Fruit fly (Drosophila melanogaster) whole organism, embryonic: Measurements from ENCODE around the gene dpr10.
A peak's percentile ranks its signal among the peaks of the same experiment; 100 is the strongest.

Experiments
- Abd-B ChIP-seq: fragments of 200-800 bp; sonication (Bioruptor generic); optimal IDR thresholded peaks from 2 replicates; lab custom pipeline; 2018; ENCODE audit warnings: missing biosample characterization, mild to moderate bottlenecking, missing genetic modification characterization, moderate library complexity
- BEAF-32 ChIP-seq: fragments of 200-800 bp; sonication (Bioruptor generic); optimal IDR thresholded peaks from 3 replicates; lab custom pipeline; 2017; ENCODE audit warnings: missing biosample characterization, missing genetic modification characterization, mild to moderate bottlenecking, moderate library complexity, missing genetic modification reagents
- CG10565 ChIP-seq: fragments of 200-800 bp; sonication (Bioruptor generic); optimal IDR thresholded peaks from 3 replicates; lab custom pipeline; 2016; ENCODE audit warnings: missing biosample characterization, mild to moderate bottlenecking, missing genetic modification characterization
- CG11504 ChIP-seq: fragments of 200-800 bp; sonication (Bioruptor generic); optimal IDR thresholded peaks from 3 replicates; lab custom pipeline; 2019; ENCODE audit warnings: missing biosample characterization, mild to moderate bottlenecking, missing genetic modification characterization, moderate library complexity
- CG11560 ChIP-seq: fragments of 200-800 bp; sonication (Bioruptor generic); IDR thresholded peaks from 3 replicates; pipeline ENCODE4 v1.3.6; 2022; ENCODE audit warnings: missing biosample characterization, missing genetic modification characterization
- CG12071 ChIP-seq: fragments of 200-800 bp; sonication (Bioruptor generic); optimal IDR thresholded peaks from 3 replicates; lab custom pipeline; 2018; ENCODE audit warnings: missing biosample characterization, mild to moderate bottlenecking, missing genetic modification characterization
- CG12299 ChIP-seq: fragments of 200-800 bp; sonication (Bioruptor generic); optimal IDR thresholded peaks from 2 replicates; lab custom pipeline; 2018; ENCODE audit warnings: missing biosample characterization, mild to moderate bottlenecking, missing genetic modification characterization
- CG13296 ChIP-seq: fragments of 200-800 bp; sonication (Bioruptor generic); optimal IDR thresholded peaks from 3 replicates; lab custom pipeline; 2018; ENCODE audit warnings: missing biosample characterization, mild to moderate bottlenecking, missing genetic modification characterization
- CG13424 ChIP-seq: fragments of 200-800 bp; sonication (Bioruptor generic); optimal IDR thresholded peaks from 2 replicates; lab custom pipeline; 2019; ENCODE audit warnings: missing biosample characterization, mild to moderate bottlenecking, missing genetic modification characterization, moderate library complexity
- CG13894 ChIP-seq: fragments of 200-800 bp; sonication (Bioruptor generic); optimal IDR thresholded peaks from 3 replicates; lab custom pipeline; 2018; ENCODE audit warnings: missing biosample characterization, mild to moderate bottlenecking, missing genetic modification characterization, moderate library complexity
- CG15696 ChIP-seq: fragments of 200-800 bp; sonication (Bioruptor generic); optimal IDR thresholded peaks from 2 replicates; lab custom pipeline; 2019; ENCODE audit warnings: missing biosample characterization, mild to moderate bottlenecking, missing genetic modification characterization, moderate library complexity
- CG16779 ChIP-seq: fragments of 200-800 bp; sonication (Bioruptor generic); IDR thresholded peaks from 2 replicates; pipeline ENCODE4 v1.3.6; 2022; ENCODE audit warnings: missing biosample characterization, missing genetic modification characterization
- CG16815 ChIP-seq: fragments of 200-800 bp; sonication (Bioruptor generic); optimal IDR thresholded peaks from 3 replicates; lab custom pipeline; 2017; ENCODE audit warnings: missing biosample characterization, mild to moderate bottlenecking, missing genetic modification characterization
- CG17359 ChIP-seq: fragments of 200-800 bp; sonication (Bioruptor generic); optimal IDR thresholded peaks from 3 replicates; lab custom pipeline; 2018; ENCODE audit warnings: missing biosample characterization, mild to moderate bottlenecking, missing genetic modification characterization, moderate library complexity
- CG17802 ChIP-seq: fragments of 200-800 bp; sonication (Bioruptor generic); optimal IDR thresholded peaks from 2 replicates; lab custom pipeline; 2018; ENCODE audit warnings: missing biosample characterization, mild to moderate bottlenecking, missing genetic modification characterization, moderate library complexity
- CG18476 ChIP-seq: fragments of 200-800 bp; sonication (Bioruptor generic); optimal IDR thresholded peaks from 2 replicates; lab custom pipeline; 2016; ENCODE audit warnings: missing biosample characterization, mild to moderate bottlenecking, missing genetic modification characterization
- CG18599 ChIP-seq: fragments of 200-800 bp; sonication (Bioruptor generic); optimal IDR thresholded peaks from 3 replicates; lab custom pipeline; 2017; ENCODE audit warnings: missing biosample characterization, missing genetic modification characterization, mild to moderate bottlenecking, moderate library complexity, missing genetic modification reagents
- CG30431 ChIP-seq: fragments of 200-800 bp; sonication (Bioruptor generic); optimal IDR thresholded peaks from 2 replicates; lab custom pipeline; 2017; ENCODE audit warnings: missing biosample characterization, missing genetic modification characterization
- CG3847 ChIP-seq: fragments of 200-800 bp; sonication (Bioruptor generic); IDR thresholded peaks from 2 replicates; pipeline ENCODE4 v1.3.6; 2022; ENCODE audit warnings: missing biosample characterization, missing genetic modification characterization
- CG4424 ChIP-seq: fragments of 200-800 bp; sonication (Bioruptor generic); optimal IDR thresholded peaks from 3 replicates; lab custom pipeline; 2016; ENCODE audit warnings: missing biosample characterization, missing genetic modification characterization
- CG6813 ChIP-seq: fragments of 200-800 bp; sonication (Bioruptor generic); optimal IDR thresholded peaks from 2 replicates; lab custom pipeline; 2017; ENCODE audit warnings: missing biosample characterization, missing genetic modification characterization, mild to moderate bottlenecking, moderate library complexity, missing genetic modification reagents
- CG7745 ChIP-seq: fragments of 200-800 bp; sonication (Bioruptor generic); optimal IDR thresholded peaks from 2 replicates; lab custom pipeline; 2018; ENCODE audit warnings: missing biosample characterization, mild to moderate bottlenecking, missing genetic modification characterization, moderate library complexity
- CG8478 ChIP-seq: fragments of >200 bp; optimal IDR thresholded peaks from 2 replicates; lab custom pipeline; 2018
- CG9215 ChIP-seq: fragments of 200-800 bp; sonication (Bioruptor generic); IDR thresholded peaks from 2 replicates; pipeline ENCODE4 v1.3.6; 2022; ENCODE audit warnings: missing biosample characterization, missing genetic modification characterization
- CG9609 ChIP-seq: fragments of 200-800 bp; sonication (Bioruptor generic); optimal IDR thresholded peaks from 3 replicates; lab custom pipeline; 2016; ENCODE audit warnings: missing biosample characterization, missing genetic modification characterization
- CG9817 ChIP-seq: fragments of 200-800 bp; sonication (Bioruptor generic); optimal IDR thresholded peaks from 2 replicates; lab custom pipeline; 2018; ENCODE audit warnings: missing biosample characterization, mild to moderate bottlenecking, missing genetic modification characterization, moderate library complexity
- Deaf1 ChIP-seq: fragments of 200-800 bp; optimal IDR thresholded peaks from 3 replicates; lab custom pipeline; 2019; ENCODE audit warnings: missing biosample characterization, mild to moderate bottlenecking, missing genetic modification characterization, moderate library complexity
- Eip74EF ChIP-seq, 2 experiments: fragments of 200-800 bp in 1 of 2; fragments of >200 bp in 1 of 2; sonication (Bioruptor generic) in 1 of 2; optimal IDR thresholded peaks; 2 replicates each; lab custom pipeline; 2017 to 2019; ENCODE audit warnings: missing biosample characterization in 2 of 2, missing genetic modification characterization in 2 of 2, mild to moderate bottlenecking in 1 of 2, moderate library complexity in 1 of 2
- HLH3B ChIP-seq: fragments of 200-800 bp; sonication (Bioruptor generic); IDR thresholded peaks from 2 replicates; pipeline ENCODE4 v1.3.6; 2022; ENCODE audit warnings: missing biosample characterization, missing genetic modification characterization
- Hr3 ChIP-seq: fragments of 200-800 bp; sonication (Bioruptor generic); optimal IDR thresholded peaks from 3 replicates; lab custom pipeline; 2016; ENCODE audit warnings: missing biosample characterization, missing genetic modification characterization
- MBD-R2 ChIP-seq: fragments of 200-800 bp; sonication (Bioruptor generic); IDR thresholded peaks from 2 replicates; pipeline ENCODE4 v1.3.6; 2022; ENCODE audit warnings: missing biosample characterization, missing genetic modification characterization
- NC2α ChIP-seq: fragments of 200-800 bp; sonication (Bioruptor generic); optimal IDR thresholded peaks from 2 replicates; lab custom pipeline; 2016; ENCODE audit warnings: missing biosample characterization, missing genetic modification characterization
- Pdp1 ChIP-seq, 2 experiments: fragments of 200-800 bp; sonication (Bioruptor generic); optimal IDR thresholded peaks; 3 replicates each; lab custom pipeline; 2016; ENCODE audit warnings: missing biosample characterization in 2 of 2, missing genetic modification characterization in 2 of 2, mild to moderate bottlenecking in 1 of 2, moderate library complexity in 1 of 2
- Scr ChIP-seq: fragments of 200-800 bp; sonication (Bioruptor generic); IDR thresholded peaks from 2 replicates; pipeline ENCODE4 v1.3.6; 2022; ENCODE audit warnings: missing biosample characterization, missing genetic modification characterization; ENCODE audit not compliant: partially characterized antibody
- aop ChIP-seq: fragments of 200-800 bp; sonication (Bioruptor generic); IDR thresholded peaks from 2 replicates; pipeline ENCODE4 v1.3.6; 2022; ENCODE audit warnings: missing biosample characterization, missing genetic modification characterization
- chm ChIP-seq: fragments of 200-800 bp; sonication (Bioruptor generic); IDR thresholded peaks from 2 replicates; pipeline ENCODE4 v1.3.6; 2022; ENCODE audit warnings: missing biosample characterization, missing genetic modification characterization
- gcm ChIP-seq: fragments of 200-800 bp; sonication (Bioruptor generic); optimal IDR thresholded peaks from 2 replicates; lab custom pipeline; 2019; ENCODE audit warnings: missing biosample characterization, mild to moderate bottlenecking, missing genetic modification characterization, moderate library complexity
- gem ChIP-seq: fragments of 200-800 bp; sonication (Bioruptor generic); optimal IDR thresholded peaks from 2 replicates; lab custom pipeline; 2019; ENCODE audit warnings: missing biosample characterization, mild to moderate bottlenecking, missing genetic modification characterization, moderate library complexity
- hbn ChIP-seq: fragments of 200-800 bp; sonication (Bioruptor generic); IDR thresholded peaks from 2 replicates; pipeline ENCODE4 v1.3.6; 2022; ENCODE audit warnings: missing biosample characterization, missing genetic modification characterization; ENCODE audit not compliant: partially characterized antibody
- lmd ChIP-seq: fragments of 200-800 bp; sonication (Bioruptor generic); IDR thresholded peaks from 2 replicates; pipeline ENCODE4 v1.3.6; 2022; ENCODE audit warnings: missing biosample characterization, missing genetic modification characterization
- maf-S ChIP-seq: fragments of 200-800 bp; sonication (Bioruptor generic); optimal IDR thresholded peaks from 2 replicates; lab custom pipeline; 2016; ENCODE audit warnings: missing biosample characterization, missing genetic modification characterization
- onecut ChIP-seq: fragments of 200-800 bp; sonication (Bioruptor generic); IDR thresholded peaks from 2 replicates; pipeline ENCODE4 v1.3.6; 2022; ENCODE audit warnings: missing biosample characterization, missing genetic modification characterization
- pb ChIP-seq: fragments of 200-800 bp; sonication (Bioruptor generic); optimal IDR thresholded peaks from 3 replicates; lab custom pipeline; 2016; ENCODE audit warnings: missing biosample characterization, missing genetic modification characterization
- phol ChIP-seq: fragments of 200-800 bp; sonication (Bioruptor generic); optimal IDR thresholded peaks from 3 replicates; lab custom pipeline; 2018; ENCODE audit warnings: missing biosample characterization, mild to moderate bottlenecking, missing genetic modification characterization, moderate library complexity
- pita ChIP-seq: fragments of 200-800 bp; sonication (Bioruptor generic); optimal IDR thresholded peaks from 2 replicates; lab custom pipeline; 2017; ENCODE audit warnings: missing biosample characterization, mild to moderate bottlenecking, missing genetic modification characterization
- scrt ChIP-seq: fragments of 200-800 bp; sonication (Bioruptor generic); optimal IDR thresholded peaks from 2 replicates; lab custom pipeline; 2018; ENCODE audit warnings: missing biosample characterization, mild to moderate bottlenecking, missing genetic modification characterization, moderate library complexity
- shn ChIP-seq: fragments of 200-800 bp; sonication (Bioruptor generic); optimal IDR thresholded peaks from 3 replicates; lab custom pipeline; 2016; ENCODE audit warnings: missing biosample characterization, missing genetic modification characterization
- ttk ChIP-seq: fragments of 200-800 bp; sonication (Bioruptor generic); IDR thresholded peaks from 2 replicates; pipeline ENCODE4 v2.1.2; 2022; ENCODE audit warnings: missing biosample characterization, missing genetic modification characterization
- tx ChIP-seq: fragments of 200-800 bp; sonication (Bioruptor generic); optimal IDR thresholded peaks from 2 replicates; lab custom pipeline; 2016; ENCODE audit warnings: missing biosample characterization, missing genetic modification characterization

The dpr10 gene

DNA sequence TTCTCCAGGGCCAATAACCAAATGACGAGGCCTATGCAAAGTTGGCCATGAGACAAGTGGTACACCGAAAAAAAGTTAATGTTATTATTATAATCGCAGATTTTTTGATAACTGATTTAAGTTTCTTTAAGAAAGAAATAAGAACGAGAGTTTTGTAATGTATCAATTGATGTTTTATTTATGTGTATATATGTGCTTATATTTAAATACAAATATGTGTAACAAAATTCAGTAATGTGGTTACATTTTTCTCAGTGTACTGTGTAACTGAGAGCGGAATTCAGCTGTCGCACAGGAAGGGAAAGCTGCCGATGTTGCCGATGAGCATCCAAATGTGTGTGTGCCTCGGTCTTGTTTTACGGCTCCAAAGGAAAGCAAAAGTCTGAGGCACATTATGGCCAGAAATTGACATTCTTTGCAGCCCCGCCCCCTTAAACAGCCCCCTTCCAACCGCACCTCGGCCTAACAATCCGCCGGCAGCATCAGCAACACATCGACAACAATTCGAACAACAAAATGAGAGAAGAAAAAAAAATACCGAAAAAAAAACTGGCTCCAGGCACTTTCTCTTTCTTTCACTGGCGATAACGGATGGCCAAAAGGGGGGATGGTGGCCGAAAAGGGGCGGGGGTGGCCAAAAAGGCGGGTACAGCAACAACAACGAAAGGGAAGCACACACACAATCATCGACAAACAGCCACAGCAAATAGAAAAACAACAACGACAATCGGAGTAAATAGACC lies 20.5 kb upstream of the dpr10 start (continued):
- TF ChIP-seq CG18599 (GFP tag; lab: Kevin White, UChicago) (peak; percentile 70), CG16815 (GFP tag; lab: Kevin White, UChicago) (no peak), chm (GFP tag; lab: Robert Waterston, UW) (no peak), CG13424 (tag; lab: Kevin White, UChicago) (peak; percentile 57), CG17802 (tag; lab: Kevin White, UChicago) (no peak), CG13296 (GFP tag; lab: Kevin White, UChicago) (no peak), Abd-B (GFP tag; lab: Kevin White, UChicago) (peak; percentile 14), gcm (GFP tag; lab: Kevin White, UChicago) (no peak), CG12071 (GFP tag; lab: Kevin White, UChicago) (no peak), CG12299 (tag; lab: Kevin White, UChicago) (peak; percentile 6), CG16779 (GFP tag; lab: Robert Waterston, UW) (no peak), CG8478 (no peak), ttk (GFP tag; lab: Robert Waterston, UW) (0 out of 2 replicates have a peak, but pooled peaks have one; percentile 30), CG7745 (tag; lab: Kevin White, UChicago) (no peak), HLH3B (peak; percentile 73), CG15696 (tag; lab: Kevin White, UChicago) (no peak), NC2α (no peak), lmd (peak; percentile 35), CG13894 (no peak), pita (GFP tag; lab: Kevin White, UChicago) (no peak), CG9215 (GFP tag; lab: Robert Waterston, UW) (no peak), CG11504 (peak; percentile 84), CG4424 (GFP tag; lab: Kevin White, UChicago) (peak; percentile 68), BEAF-32 (GFP tag; lab: Kevin White, UChicago) (no peak), CG17359 (tag; lab: Kevin White, UChicago) (peak; percentile 83), CG11560 (no peak), maf-S (GFP tag; lab: Kevin White, UChicago) (no peak), Eip74EF (GFP tag; optimal IDR thresholded peaks at IDR 0.05; lab: Kevin White, UChicago) (peak in 1 of 2 experiments; percentile 81), hbn (GFP tag; lab: Robert Waterston, UW) (no peak), phol (tag; lab: Kevin White, UChicago) (peak; percentile 85), Scr (no peak), MBD-R2 (GFP tag; lab: Robert Waterston, UW) (no peak), aop (GFP tag; lab: Robert Waterston, UW) (no peak), Pdp1 (GFP tag; optimal IDR thresholded peaks at IDR 0.05; lab: Kevin White, UChicago) (peak in 1 of 2 experiments; percentile 16), scrt (GFP tag; lab: Kevin White, UChicago) (peak; percentile 47), pb (GFP tag; lab: Kevin White, UChicago) (no peak), Hr3 (GFP tag; lab: Kevin White, UChicago) (peak; percentile 6), CG10565 (GFP tag; lab: Kevin White, UChicago) (no peak), gem (tag; lab: Kevin White, UChicago) (peak; percentile 75), CG18476 (peak; percentile 1), CG9817 (tag; lab: Kevin White, UChicago) (no peak), onecut (GFP tag; lab: Robert Waterston, UW) (peak; percentile 15; the same call in 1 of the 2 replicates), CG6813 (GFP tag; lab: Kevin White, UChicago) (peak; percentile 2), CG30431 (GFP tag; lab: Kevin White, UChicago) (no peak), CG3847 (GFP tag; lab: Robert Waterston, UW) (peak; percentile 9; the same call in 1 of the 2 replicates), tx (no peak), shn (GFP tag; lab: Kevin White, UChicago) (no peak), Deaf1 (tag; lab: Kevin White, UChicago) (peak; percentile 46), CG9609 (GFP tag; lab: Kevin White, UChicago) (no peak)
